Worm (Caenorhabditis elegans) whole organism, L4 larva: Measurements from ENCODE around the gene H37A05.4.

ENCODE experiments used
- R02D3.7 ChIP-seq: fragments of 150-350 bp; sonication (generic microtip); optimal IDR thresholded peaks from 3 replicates; lab custom pipeline; 2014; ENCODE audit warnings: missing biosample characterization, missing genetic modification characterization
- T20F7.1 ChIP-seq: fragments of 200-800 bp; sonication (Bioruptor generic); optimal IDR thresholded peaks from 2 replicates; lab custom pipeline; 2018; ENCODE audit warnings: mild to moderate bottlenecking, missing genetic modification characterization, missing compliant biosample characterization
- Y48G9A.11 ChIP-seq: fragments of 200-800 bp; sonication (Bioruptor generic); IDR thresholded peaks from 2 replicates; pipeline ENCODE4 v1.3.6; 2022; ENCODE audit warnings: missing genetic modification reagents, missing genetic modification characterization, missing compliant biosample characterization
- aha-1 ChIP-seq: fragments of 150-350 bp; peaks from one replicate; lab custom pipeline; 2014; ENCODE audit warnings: missing biosample characterization, missing genetic modification characterization
- aly-2 ChIP-seq: sonication (generic microtip); optimal IDR thresholded peaks from 2 replicates; lab custom pipeline; 2018; ENCODE audit warnings: missing biosample characterization, missing genetic modification characterization
- ces-1 ChIP-seq: fragments of 150-350 bp; sonication (generic microtip); optimal IDR thresholded peaks from 4 replicates; lab custom pipeline; 2014; ENCODE audit warnings: missing biosample characterization, missing genetic modification reagents, missing genetic modification characterization
- ctbp-1 ChIP-seq: fragments of 200-800 bp; sonication (Bioruptor generic); IDR thresholded peaks from 2 replicates; pipeline ENCODE4 v1.3.6; 2022; ENCODE audit warnings: missing genetic modification reagents, missing genetic modification characterization, missing compliant biosample characterization
- dpl-1 ChIP-seq: fragments of 150-350 bp; optimal IDR thresholded peaks from 2 replicates; lab custom pipeline; 2014; ENCODE audit warnings: missing biosample characterization, missing genetic modification reagents, missing genetic modification characterization
- egl-43 ChIP-seq: fragments of 200-800 bp; sonication (Bioruptor generic); IDR thresholded peaks from 2 replicates; pipeline ENCODE4 v1.3.6; 2022; ENCODE audit warnings: missing genetic modification reagents, missing genetic modification characterization, missing compliant biosample characterization
- fkh-10 ChIP-seq: fragments of 150-350 bp; optimal IDR thresholded peaks from 2 replicates; lab custom pipeline; 2014; ENCODE audit warnings: missing biosample characterization, missing genetic modification reagents, missing genetic modification characterization
- lin-15B ChIP-seq: fragments of 150-350 bp; sonication (generic microtip); optimal IDR thresholded peaks from 3 replicates; lab custom pipeline; 2014; ENCODE audit warnings: missing biosample characterization, missing genetic modification characterization
- lin-29 ChIP-seq: fragments of 200-800 bp; sonication (Bioruptor generic); IDR thresholded peaks from 2 replicates; pipeline ENCODE4 v1.3.6; 2022; ENCODE audit warnings: missing genetic modification reagents, missing genetic modification characterization, missing compliant biosample characterization
- lin-38 ChIP-seq: fragments of 200-800 bp; sonication (Bioruptor generic); IDR thresholded peaks from 2 replicates; pipeline ENCODE4 v1.3.6; 2022; ENCODE audit warnings: missing genetic modification reagents, missing genetic modification characterization, missing compliant biosample characterization
- lin-39 ChIP-seq: fragments of 150-350 bp; optimal IDR thresholded peaks from 2 replicates; lab custom pipeline; 2014; ENCODE audit warnings: missing biosample characterization, missing genetic modification reagents, missing genetic modification characterization
- lir-3 ChIP-seq: sonication (generic microtip); optimal IDR thresholded peaks from 2 replicates; lab custom pipeline; 2016; ENCODE audit warnings: mild to moderate bottlenecking, missing genetic modification characterization, missing compliant biosample characterization
- madf-5 ChIP-seq, 2 experiments: fragments of 200-800 bp; sonication (Bioruptor generic); IDR thresholded peaks; 2 replicates each; pipeline ENCODE4 v1.3.6; 2022; ENCODE audit warnings: missing compliant biosample characterization in 2 of 2, missing genetic modification characterization in 2 of 2
- madf-9 ChIP-seq: fragments of 200-800 bp; sonication (Bioruptor generic); conservative IDR thresholded peaks from 2 replicates; pipeline ENCODE4 v1.3.6; 2022; ENCODE audit warnings: missing genetic modification reagents, missing genetic modification characterization, missing compliant biosample characterization
- nhr-237 ChIP-seq: sonication (generic microtip); optimal IDR thresholded peaks from 2 replicates; lab custom pipeline; 2017; ENCODE audit warnings: missing biosample characterization, missing genetic modification characterization
- nhr-42 ChIP-seq: fragments of 200-800 bp; sonication (Bioruptor generic); IDR thresholded peaks from 2 replicates; pipeline ENCODE4 v1.3.6; 2022; ENCODE audit warnings: missing genetic modification characterization, missing compliant biosample characterization
- pqm-1 ChIP-seq: sonication (generic microtip); optimal IDR thresholded peaks from 2 replicates; lab custom pipeline; 2017; ENCODE audit warnings: missing biosample characterization, missing genetic modification characterization
- sdz-12 ChIP-seq: fragments of 200-800 bp; sonication (Bioruptor generic); optimal IDR thresholded peaks from 2 replicates; lab custom pipeline; 2018; ENCODE audit warnings: mild to moderate bottlenecking, missing genetic modification characterization, missing compliant biosample characterization
- set-16 ChIP-seq: fragments of 200-800 bp; sonication (Bioruptor generic); IDR thresholded peaks from 2 replicates; pipeline ENCODE4 v1.3.6; 2022; ENCODE audit warnings: missing genetic modification reagents, missing genetic modification characterization, missing compliant biosample characterization
- snpc-1.2 ChIP-seq: fragments of 200-800 bp; sonication (Bioruptor generic); IDR thresholded peaks from 2 replicates; pipeline ENCODE4 v1.3.6; 2022; ENCODE audit warnings: missing genetic modification reagents, missing genetic modification characterization, missing compliant biosample characterization
- unc-39 ChIP-seq: sonication (generic microtip); optimal IDR thresholded peaks from 2 replicates; lab custom pipeline; 2017; ENCODE audit warnings: missing biosample characterization, missing genetic modification characterization
- unc-62 ChIP-seq, 3 experiments: fragments of 150-350 bp in 1 of 3; sonication (generic microtip); optimal IDR thresholded peaks in 2 of 3; peaks in 1 of 3; 1 replicate in 1 of 3; 2 replicates in 2 of 3; lab custom pipeline; 2014 to 2017; ENCODE audit warnings: missing biosample characterization in 3 of 3, missing genetic modification characterization in 3 of 3, missing genetic modification reagents in 3 of 3, missing genotype in 1 of 3
- vab-7 ChIP-seq: fragments of 200-800 bp; sonication (Bioruptor generic); IDR thresholded peaks from 2 replicates; pipeline ENCODE4 v1.3.6; 2022; ENCODE audit warnings: missing genetic modification reagents, missing genetic modification characterization, missing compliant biosample characterization
- zfp-3 ChIP-seq: fragments of 200-800 bp; sonication (Bioruptor generic); conservative IDR thresholded peaks from 2 replicates; pipeline ENCODE4 v1.3.6; 2022; ENCODE audit warnings: missing genetic modification reagents, missing genetic modification characterization, missing compliant biosample characterization
- ztf-11 ChIP-seq: fragments of 150-350 bp; optimal IDR thresholded peaks from 2 replicates; lab custom pipeline; 2014; ENCODE audit warnings: missing biosample characterization, missing genetic modification characterization

H37A05.4 gene

DNA sequence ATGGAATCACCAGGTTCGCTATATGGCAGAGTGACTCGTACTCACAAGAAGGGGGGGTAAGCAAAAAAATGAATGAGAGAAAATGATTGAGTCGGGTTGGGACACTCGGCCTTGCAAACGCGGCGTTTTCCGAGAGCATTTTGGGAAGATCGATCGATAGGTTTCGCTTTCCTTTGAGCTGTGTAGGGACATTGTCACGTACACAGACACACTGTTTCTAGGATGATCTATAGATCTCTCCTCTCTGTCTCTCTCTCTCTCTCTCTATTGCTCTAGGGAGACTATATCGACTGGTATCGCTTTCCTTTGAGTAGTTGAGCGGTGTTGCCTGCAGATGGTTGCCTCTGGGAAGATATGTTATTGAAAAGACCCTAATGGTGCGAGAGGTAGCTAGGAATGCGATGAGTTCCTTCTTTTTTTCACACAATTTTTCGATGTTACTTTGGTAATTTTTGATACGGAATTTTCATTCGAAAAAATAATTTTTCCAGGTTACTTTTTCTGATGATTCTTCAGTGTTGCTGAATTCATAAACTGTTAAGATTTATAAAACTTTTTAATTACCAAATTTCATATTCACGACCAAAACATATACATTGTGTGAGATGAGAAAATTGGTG is at the start of gene H37A05.4 (continued):
- TF ChIP-seq dpl-1 (GFP tag; lab: Kevin White, UChicago) (no peak), lir-3 (tag; lab: Kevin White, UChicago) (no peak)

DNA sequence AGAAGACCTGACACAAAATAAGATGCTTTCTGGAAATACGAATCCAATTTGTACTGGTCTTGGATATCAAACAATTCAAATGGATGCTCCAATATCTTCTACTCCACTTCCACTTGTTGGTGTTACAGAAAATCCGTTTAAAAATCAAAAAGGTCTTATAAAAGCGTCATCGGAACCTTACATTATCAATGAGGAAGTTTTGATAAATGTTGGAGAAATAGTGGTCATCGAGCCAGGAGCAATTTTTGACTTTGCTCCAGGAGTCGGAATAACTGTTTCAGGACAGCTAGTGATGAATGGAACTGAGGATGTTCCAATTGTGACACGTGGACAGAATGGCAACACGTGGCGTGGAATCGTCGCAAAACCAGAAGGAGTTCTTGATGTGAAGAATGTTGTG is 44.5 kb upstream of the H37A05.4 start:
- no peak for TF ChIP-seq ctbp-1 (GFP tag; lab: Robert Waterston, UW)
- no peak for TF ChIP-seq zfp-3
- TF ChIP-seq R02D3.7 (tag; lab: Kevin White, UChicago): no peak
- no peak for TF ChIP-seq aly-2
- TF ChIP-seq lir-3 (tag; lab: Kevin White, UChicago): no peak
- no peak for TF ChIP-seq egl-43 (GFP tag; lab: Robert Waterston, UW)
- TF ChIP-seq pqm-1: no peak
- no peak for TF ChIP-seq unc-39
- TF ChIP-seq snpc-1.2: no peak

DNA sequence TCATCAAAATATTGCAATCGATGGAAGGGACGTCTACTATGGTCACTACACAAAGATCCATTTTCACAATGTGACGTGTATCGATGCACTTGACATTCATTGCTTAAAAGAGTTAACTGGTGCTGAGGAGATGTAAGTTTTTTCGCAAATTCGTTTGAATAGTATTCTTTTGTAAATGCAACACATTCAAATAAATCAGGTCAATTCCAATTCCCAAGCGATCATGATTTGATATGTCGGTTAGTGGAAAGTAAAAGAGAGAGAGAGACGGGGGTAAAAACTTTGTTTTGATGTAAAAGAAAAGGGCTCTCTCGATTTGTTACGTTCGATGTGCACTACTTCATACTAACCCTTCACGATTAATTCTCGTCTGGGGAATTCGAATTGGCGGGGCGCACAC is 40.7 kb upstream of the H37A05.4 start:
- TF ChIP-seq unc-62 (GFP tag; optimal IDR thresholded peaks at IDR 0.05 in 1 of 2; lab: Kevin White, UChicago) (peak in 1 of 2 experiments; percentile 96), unc-62 (tag; optimal IDR thresholded peaks at IDR 0.05; lab: Kevin White, UChicago) (no peak), lin-15B (tag; lab: Kevin White, UChicago) (no peak), Y48G9A.11 (GFP tag; lab: Robert Waterston, UW) (no peak)

DNA sequence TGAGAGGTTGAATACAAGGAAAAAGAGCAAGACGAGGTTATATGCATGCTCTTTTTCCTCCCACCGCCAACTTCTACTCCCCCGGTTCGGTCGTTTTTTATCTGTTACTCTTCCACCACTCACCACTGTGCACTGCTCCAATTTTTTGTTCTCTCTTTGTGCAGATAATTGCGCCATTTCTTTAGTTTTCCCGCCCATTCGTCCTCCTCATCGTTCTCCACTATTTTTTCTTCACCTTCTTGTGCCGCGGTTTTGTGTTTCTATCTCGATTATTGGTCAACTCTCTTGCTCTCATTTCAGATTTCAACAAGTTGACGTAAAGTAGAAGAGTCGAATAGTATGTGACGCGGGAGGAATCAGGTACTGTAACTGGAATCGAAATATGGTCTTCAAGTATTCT is 40.0 kb upstream of the H37A05.4 start, which contains the start of gene T01D3.1:
Gene T01D3.1, plus strand, starts transcription at position 301 of the 400 bp plus-strand sequence.
- TF ChIP-seq lin-29 (GFP tag; lab: Robert Waterston, UW) (no peak), vab-7 (no peak), lin-39 (tag; lab: Kevin White, UChicago) (no peak), madf-5 (GFP tag; IDR thresholded peaks at IDR 0.05; lab: Robert Waterston, UW) (no peak), aly-2 (no peak), unc-62 (GFP tag; optimal IDR thresholded peaks at IDR 0.05 in 1 of 2; lab: Kevin White, UChicago) (peak in 1 of 2 experiments; percentile 58), unc-62 (tag; optimal IDR thresholded peaks at IDR 0.05; lab: Kevin White, UChicago) (no peak), ctbp-1 (GFP tag; lab: Robert Waterston, UW) (no peak)

DNA sequence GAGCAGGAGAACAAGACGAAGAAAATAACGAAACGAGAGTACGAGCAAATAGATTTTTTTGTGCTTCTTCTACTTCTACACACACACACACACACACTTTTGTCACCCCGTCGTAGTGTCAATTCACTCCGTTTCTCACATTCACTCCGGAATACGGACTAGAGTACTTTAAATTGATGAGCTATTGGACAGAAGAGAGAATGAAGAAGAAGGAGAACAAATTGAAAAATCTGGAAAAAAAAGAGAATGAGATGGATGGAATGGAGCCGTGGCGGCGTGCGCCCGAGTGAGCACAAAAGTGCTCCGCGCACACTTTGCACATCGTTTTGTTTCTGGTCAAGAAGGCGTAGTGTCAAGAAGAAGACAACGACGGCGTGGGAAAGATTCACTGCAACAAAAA is 37.9 kb upstream of the H37A05.4 start:
- TF ChIP-seq aha-1 (tag; lab: Kevin White, UChicago) (peak; percentile 69), madf-9 (GFP tag; lab: Robert Waterston, UW) (no peak), unc-62 (GFP tag; optimal IDR thresholded peaks at IDR 0.05 in 1 of 2; lab: Kevin White, UChicago) (peak in 1 of 2 experiments; percentile 92), unc-62 (tag; optimal IDR thresholded peaks at IDR 0.05; lab: Kevin White, UChicago) (no peak)
- TF ChIP-seq, all 104 proteins: peak for 2

DNA sequence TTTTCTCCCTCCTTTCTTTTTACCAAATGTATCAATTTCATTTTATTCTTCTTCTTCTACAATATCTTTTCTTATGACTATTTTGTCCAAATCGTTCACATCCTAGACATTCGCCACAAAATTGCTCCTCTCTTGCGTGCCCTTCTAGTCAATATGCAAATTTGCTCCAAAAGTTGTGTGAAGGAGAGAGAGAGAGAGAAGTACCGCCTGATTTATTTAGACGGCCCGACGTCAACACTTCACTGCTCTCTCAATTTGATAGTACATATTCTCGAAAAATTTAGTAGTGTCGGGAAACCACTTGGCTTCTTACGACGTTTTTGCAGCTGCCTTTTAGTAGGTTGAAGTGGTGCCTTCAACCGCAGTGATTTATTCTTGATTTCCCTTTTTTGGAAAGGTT is 36.9 kb upstream of the H37A05.4 start:
- no peak for TF ChIP-seq unc-39
- TF ChIP-seq T20F7.1 (GFP tag; lab: Kevin White, UChicago): no peak
- TF ChIP-seq ztf-11 (tag; lab: Kevin White, UChicago): no peak

DNA sequence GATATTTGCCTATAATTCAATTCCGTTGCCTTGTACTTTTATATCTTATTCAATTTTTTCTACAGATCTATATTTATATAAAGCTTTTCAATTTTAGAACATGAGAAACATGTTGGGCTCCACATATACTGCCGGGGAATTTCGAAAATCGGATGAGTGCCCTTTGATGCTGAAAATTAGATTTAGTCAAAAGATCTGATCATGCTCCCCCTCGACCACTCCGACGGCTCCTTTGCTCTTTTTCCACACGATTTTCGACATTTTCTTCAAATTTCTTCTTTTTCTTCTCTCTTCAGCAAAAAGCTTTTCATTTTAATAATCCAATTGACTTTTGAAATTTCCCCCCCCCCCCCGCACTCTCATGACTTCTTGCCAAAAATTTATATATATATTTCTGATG is 31.9 kb upstream of the H37A05.4 start:
- TF ChIP-seq fkh-10 (GFP tag; lab: Kevin White, UChicago): peak; percentile 53
- TF ChIP-seq ctbp-1 (GFP tag; lab: Robert Waterston, UW): 0 out of 2 replicates have a peak, but pooled peaks have one; percentile 10
- TF ChIP-seq nhr-237: no peak
- no peak for TF ChIP-seq nhr-42 (GFP tag; lab: Robert Waterston, UW)
- peak; percentile 54 for TF ChIP-seq ces-1
- TF ChIP-seq lin-38 (GFP tag; lab: Robert Waterston, UW): 0 out of 2 replicates have a peak, but pooled peaks have one; percentile 23

DNA sequence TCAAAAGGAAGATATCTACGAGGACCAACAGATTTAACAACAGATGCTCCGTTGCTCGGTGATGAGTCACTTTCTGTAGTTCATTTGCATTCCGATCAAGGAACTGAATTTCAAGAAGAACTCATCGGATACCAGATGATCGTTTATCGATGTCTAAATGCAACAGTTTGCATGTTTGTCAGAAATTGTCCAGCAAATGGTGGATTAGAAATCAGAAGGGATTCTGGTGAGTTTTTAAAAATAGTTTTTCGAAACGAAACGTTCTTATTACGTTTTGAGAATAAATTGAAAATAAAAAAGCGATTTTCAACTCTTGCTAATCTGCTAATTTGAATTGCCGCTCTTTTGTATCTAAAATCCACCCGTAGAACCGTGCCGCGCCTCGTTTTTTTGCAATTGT is 30.3 kb upstream of the H37A05.4 start:
- no peak for TF ChIP-seq set-16 (GFP tag; lab: Robert Waterston, UW)
- no peak for TF ChIP-seq unc-39
- TF ChIP-seq zfp-3: no peak
- TF ChIP-seq aha-1 (tag; lab: Kevin White, UChicago): peak; percentile 96
- no peak for TF ChIP-seq sdz-12 (GFP tag; lab: Kevin White, UChicago)
- TF ChIP-seq, all 104 proteins: peak for 1
